Worm (Caenorhabditis elegans) whole organism, L4/young adult: ENCODE measurements around the gene BE10.5.

Experiments
- W03F9.2 ChIP-seq: fragments of 150-350 bp; optimal IDR thresholded peaks from 2 replicates; lab custom pipeline; 2014; ENCODE audit warnings: missing biosample characterization, missing genetic modification characterization
- dao-5 ChIP-seq: sonication (generic microtip); optimal IDR thresholded peaks from 2 replicates; lab custom pipeline; 2016; ENCODE audit warnings: missing genotype, missing genetic modification characterization, moderate library complexity, missing compliant biosample characterization
- him-1 ChIP-seq: sonication (generic microtip); optimal IDR thresholded peaks from 2 replicates; lab custom pipeline; 2016; ENCODE audit warnings: missing genotype, missing genetic modification reagents, missing genetic modification characterization, missing compliant biosample characterization

DNA sequence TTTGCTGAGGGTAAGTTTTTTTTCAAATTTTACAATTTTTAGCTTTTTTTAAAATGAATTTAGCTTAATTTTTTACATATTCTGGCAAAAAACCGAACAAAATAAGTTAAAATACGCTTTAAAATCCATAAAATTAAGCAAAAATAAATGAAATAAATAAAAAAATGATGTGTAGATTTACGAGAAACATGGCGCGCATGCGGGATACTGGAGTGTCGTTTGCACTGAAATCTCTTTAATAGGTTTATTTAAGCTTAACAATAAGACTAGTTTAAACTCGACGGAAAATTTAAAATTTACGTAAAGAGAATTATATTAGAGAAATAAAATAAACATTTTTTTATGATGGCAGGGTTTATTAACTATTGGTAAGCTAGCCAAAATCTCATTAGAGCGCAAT lies 14.7 kb upstream of the BE10.5 start:
- TF ChIP-seq dao-5 (tag; lab: Kevin White, UChicago): no peak
- TF ChIP-seq W03F9.2: no peak
- no peak for TF ChIP-seq him-1 (tag; lab: Kevin White, UChicago)
